Worm (Caenorhabditis elegans) whole organism, late embryonic: Measurements from ENCODE around the gene piga-1.

Experiments
- T23F11.4 ChIP-seq: fragments of 200-800 bp; sonication (Bioruptor generic); optimal IDR thresholded peaks from 2 replicates; lab custom pipeline; 2018; ENCODE audit warnings: mild to moderate bottlenecking, missing genetic modification characterization, missing compliant biosample characterization
- ceh-19 ChIP-seq: fragments of 200-800 bp; sonication (Bioruptor generic); optimal IDR thresholded peaks from 2 replicates; lab custom pipeline; 2018; ENCODE audit warnings: mild to moderate bottlenecking, missing genetic modification characterization, missing compliant biosample characterization
- ceh-45 ChIP-seq: fragments of 200-800 bp; sonication (Bioruptor generic); IDR thresholded peaks from 2 replicates; pipeline ENCODE4 v1.3.6; 2022; ENCODE audit warnings: missing genetic modification reagents, missing genetic modification characterization, missing compliant biosample characterization
- ceh-9 ChIP-seq: sonication (generic microtip); optimal IDR thresholded peaks from 2 replicates; lab custom pipeline; 2016; ENCODE audit warnings: mild to moderate bottlenecking, missing genetic modification characterization, inconsistent platforms, missing compliant biosample characterization
- fax-1 ChIP-seq: sonication (generic microtip); optimal IDR thresholded peaks from 2 replicates; lab custom pipeline; 2016; ENCODE audit warnings: missing genotype, missing genetic modification characterization, missing compliant biosample characterization
- fkh-10 ChIP-seq: fragments of 150-350 bp; optimal IDR thresholded peaks from 2 replicates; lab custom pipeline; 2014; ENCODE audit warnings: missing biosample characterization, missing genetic modification reagents, missing genetic modification characterization
- pax-1 ChIP-seq: fragments of 150-350 bp; optimal IDR thresholded peaks from 2 replicates; lab custom pipeline; 2014; ENCODE audit warnings: missing biosample characterization, missing genetic modification characterization
- sox-2 ChIP-seq: fragments of 200-800 bp; sonication (Bioruptor generic); IDR thresholded peaks from 2 replicates; pipeline ENCODE4 v1.3.6; 2022; ENCODE audit warnings: missing genetic modification reagents, missing genetic modification characterization, missing compliant biosample characterization
- tbx-7 ChIP-seq: sonication (generic microtip); optimal IDR thresholded peaks from 2 replicates; lab custom pipeline; 2016; ENCODE audit warnings: missing genotype, missing genetic modification characterization, missing compliant biosample characterization

DNA sequence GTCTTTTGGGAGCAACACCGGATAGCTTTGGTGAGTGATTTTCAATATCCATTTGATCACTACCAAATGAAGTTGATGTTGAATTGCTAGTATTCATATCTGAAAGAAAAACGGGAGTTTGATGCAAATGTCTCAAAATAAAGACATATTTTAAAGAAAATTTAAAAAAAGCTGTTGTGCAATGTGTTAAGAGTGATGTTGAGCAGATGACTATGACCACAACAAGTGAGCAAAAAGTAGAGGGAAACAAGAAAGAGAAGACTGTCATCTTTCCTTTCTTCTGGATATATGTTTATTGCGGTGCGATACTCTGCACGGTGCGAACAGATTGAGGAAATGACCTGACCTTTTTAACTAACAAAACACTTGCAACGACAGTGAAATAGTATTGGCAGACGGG is 38.1 kb downstream of the piga-1 start, which contains the start of gene T22C8.4:
- TF ChIP-seq fkh-10 (no peak), ceh-19 (no peak), fax-1 (tag; lab: Kevin White, UChicago) (no peak), T23F11.4 (GFP tag; lab: Kevin White, UChicago) (no peak), tbx-7 (tag; lab: Kevin White, UChicago) (no peak), pax-1 (tag; lab: Kevin White, UChicago) (no peak), ceh-45 (GFP tag; lab: Robert Waterston, UW) (no peak), sox-2 (GFP tag; lab: Robert Waterston, UW) (no peak), ceh-9 (tag; lab: Kevin White, UChicago) (no peak)
